Fruit fly (Drosophila melanogaster) whole organism, adult: ENCODE results near the gene Naa40.

Experiments
- CG11617 ChIP-seq: fragments of 200-800 bp; sonication (Bioruptor generic); optimal IDR thresholded peaks from 2 replicates; lab custom pipeline; 2017; ENCODE audit warnings: mild to moderate bottlenecking, missing biosample characterization, missing genetic modification reagents, missing genetic modification characterization
- CG12768 ChIP-seq: fragments of 200-800 bp; sonication (Bioruptor generic); optimal IDR thresholded peaks from 2 replicates; lab custom pipeline; 2017; ENCODE audit warnings: missing biosample characterization, missing genetic modification characterization, mild to moderate bottlenecking, moderate library complexity, missing genetic modification reagents
- CG14711 ChIP-seq: fragments of 200-800 bp; sonication (Bioruptor generic); optimal IDR thresholded peaks from 2 replicates; lab custom pipeline; 2018; ENCODE audit warnings: missing biosample characterization, mild to moderate bottlenecking, missing genetic modification characterization, moderate library complexity
- CG1620 ChIP-seq: fragments of 200-800 bp; sonication (Bioruptor generic); optimal IDR thresholded peaks from 2 replicates; lab custom pipeline; 2016; ENCODE audit warnings: missing biosample characterization, missing genetic modification characterization
- CG33017 ChIP-seq: fragments of 200-800 bp; sonication (Bioruptor generic); optimal IDR thresholded peaks from 2 replicates; lab custom pipeline; 2018; ENCODE audit warnings: missing biosample characterization, mild to moderate bottlenecking, missing genetic modification characterization, moderate library complexity
- CG5204 ChIP-seq: fragments of 200-800 bp; sonication (Bioruptor generic); optimal IDR thresholded peaks from 2 replicates; lab custom pipeline; 2016; ENCODE audit warnings: missing biosample characterization, missing genetic modification characterization
- CG7045 ChIP-seq: fragments of 200-800 bp; sonication (Bioruptor generic); optimal IDR thresholded peaks from 2 replicates; lab custom pipeline; 2017; ENCODE audit warnings: missing biosample characterization, mild to moderate bottlenecking, missing genetic modification characterization
- CG7101 ChIP-seq: fragments of 200-800 bp; sonication (Bioruptor generic); optimal IDR thresholded peaks from 2 replicates; lab custom pipeline; 2018; ENCODE audit warnings: missing biosample characterization, mild to moderate bottlenecking, missing genetic modification characterization, moderate library complexity
- Clk ChIP-seq: fragments of 200-800 bp; sonication (Bioruptor generic); optimal IDR thresholded peaks from 2 replicates; lab custom pipeline; 2017; ENCODE audit warnings: missing biosample characterization, missing genetic modification characterization
- Crg-1 ChIP-seq: fragments of 200-800 bp; sonication (Bioruptor generic); optimal IDR thresholded peaks from 2 replicates; lab custom pipeline; 2016; ENCODE audit warnings: missing biosample characterization, missing genetic modification characterization
- Hr96 ChIP-seq: fragments of 200-800 bp; sonication (Bioruptor generic); optimal IDR thresholded peaks from 2 replicates; lab custom pipeline; 2016; ENCODE audit warnings: missing biosample characterization, missing genetic modification characterization
- Mnt ChIP-seq: fragments of 200-800 bp; sonication (Bioruptor generic); optimal IDR thresholded peaks from 2 replicates; lab custom pipeline; 2016; ENCODE audit warnings: missing biosample characterization, mild to moderate bottlenecking, missing genetic modification characterization
- bab1 ChIP-seq: fragments of 200-800 bp; sonication (Bioruptor generic); optimal IDR thresholded peaks from 3 replicates; lab custom pipeline; 2019; ENCODE audit warnings: missing biosample characterization, mild to moderate bottlenecking, missing genetic modification characterization, moderate library complexity
- cic ChIP-seq: fragments of 200-800 bp; sonication (Bioruptor generic); optimal IDR thresholded peaks from 2 replicates; lab custom pipeline; 2017; ENCODE audit warnings: missing biosample characterization, mild to moderate bottlenecking, missing genetic modification characterization, moderate library complexity
- cnc ChIP-seq, 2 experiments: fragments of >200 bp; optimal IDR thresholded peaks; 2 replicates each; lab custom pipeline; 2017
- kay ChIP-seq: fragments of 200-800 bp; sonication (Bioruptor generic); peaks from one replicate; lab custom pipeline; 2016; ENCODE audit warnings: missing biosample characterization, missing genetic modification characterization, borderline replicate concordance
- ovo ChIP-seq: fragments of 200-800 bp; sonication (Bioruptor generic); optimal IDR thresholded peaks from 2 replicates; lab custom pipeline; 2016; ENCODE audit warnings: missing biosample characterization, missing genetic modification characterization
- pad ChIP-seq: fragments of 200-800 bp; sonication (Bioruptor generic); optimal IDR thresholded peaks from 3 replicates; lab custom pipeline; 2017; ENCODE audit warnings: missing biosample characterization, missing genetic modification characterization, mild to moderate bottlenecking, moderate library complexity, missing genetic modification reagents
- tj ChIP-seq: fragments of 200-800 bp; sonication (Bioruptor generic); optimal IDR thresholded peaks from 3 replicates; lab custom pipeline; 2017; ENCODE audit warnings: missing biosample characterization, mild to moderate bottlenecking, missing genetic modification characterization, moderate library complexity
- toe ChIP-seq: fragments of 200-800 bp; sonication (Bioruptor generic); optimal IDR thresholded peaks from 2 replicates; lab custom pipeline; 2016; ENCODE audit warnings: missing biosample characterization, missing genetic modification characterization

The Naa40 gene

DNA sequence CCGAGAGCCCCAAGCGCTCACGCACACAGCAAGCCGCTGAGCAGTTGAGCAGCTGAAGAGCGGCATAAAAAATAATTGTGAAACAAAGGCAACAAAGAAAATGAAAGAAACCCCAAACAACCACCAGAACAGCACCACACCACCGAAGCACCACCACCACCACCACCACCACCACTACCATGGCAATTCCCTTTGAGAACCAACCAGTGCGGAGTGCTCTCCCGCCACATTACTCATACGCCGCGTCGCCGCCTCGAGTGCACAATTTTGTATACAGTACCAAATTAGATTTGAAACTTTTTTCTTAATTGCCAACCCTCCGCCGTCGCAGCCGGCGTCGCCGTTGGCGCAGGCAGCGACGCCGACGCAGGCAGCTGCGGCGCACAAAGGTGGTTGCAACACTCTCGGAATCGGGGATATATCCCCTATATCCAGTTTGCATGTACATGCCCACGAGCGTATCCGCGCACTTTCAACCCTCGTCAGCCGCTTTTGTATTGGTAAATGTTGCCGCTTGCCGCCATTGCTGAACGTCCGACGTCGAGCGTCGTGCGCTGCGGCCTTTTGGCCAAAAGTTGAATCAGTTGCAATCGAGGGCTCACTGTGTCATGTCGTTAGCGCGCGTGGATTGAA lies 32.6 kb downstream of the Naa40 start, which contains the start of gene dmrt99B:
TSS of gene dmrt99B (plus strand) at position 583 of the 633 bp plus-strand sequence.
- TF ChIP-seq CG7101, result no peak
- TF ChIP-seq ovo (GFP tag; lab: Kevin White, UChicago), result no peak
- no peak for TF ChIP-seq Crg-1 (GFP tag; lab: Kevin White, UChicago)
- TF ChIP-seq cnc (optimal IDR thresholded peaks at IDR 0.05; lab: Kevin White, UChicago), result no peak
- no peak for TF ChIP-seq cic (GFP tag; lab: Kevin White, UChicago)
- TF ChIP-seq tj (GFP tag; lab: Kevin White, UChicago), result no peak
- no peak for TF ChIP-seq bab1
- no peak for TF ChIP-seq Mnt (GFP tag; lab: Kevin White, UChicago)
- TF ChIP-seq CG7045 (GFP tag; lab: Kevin White, UChicago), result no peak

DNA sequence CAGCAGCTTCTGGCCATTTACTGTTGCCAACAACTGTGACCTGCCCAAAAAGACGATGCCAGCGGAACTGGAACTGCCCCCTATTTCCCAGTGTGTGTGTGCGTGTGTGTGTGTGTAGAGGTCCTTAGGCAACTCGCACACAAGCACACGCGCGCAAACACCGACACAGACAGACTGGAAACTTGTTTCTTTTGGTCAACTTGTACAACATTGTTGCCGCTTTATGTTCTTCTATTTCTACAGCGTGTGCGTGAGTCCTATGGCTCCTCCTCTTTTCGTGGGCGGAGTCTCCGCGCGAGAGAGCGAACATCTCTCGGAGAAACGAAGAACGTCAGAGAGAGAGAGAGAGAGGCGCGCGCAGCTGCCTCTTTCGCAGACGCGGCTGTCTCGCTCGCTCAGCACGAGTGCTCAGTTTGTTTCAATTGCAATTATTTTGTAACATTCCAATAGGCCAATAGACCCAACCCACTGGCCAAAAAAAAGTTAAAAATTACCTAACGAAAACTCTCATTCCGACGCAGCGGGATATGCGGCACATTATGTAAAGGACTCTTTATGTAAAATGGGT lies 33.7 kb downstream of the Naa40 start:
- TF ChIP-seq toe (GFP tag; lab: Kevin White, UChicago), result no peak
- TF ChIP-seq CG11617, result no peak
- TF ChIP-seq kay, result no peak
- no peak for TF ChIP-seq Hr96 (GFP tag; lab: Kevin White, UChicago)
- TF ChIP-seq CG14711 (tag; lab: Kevin White, UChicago), result no peak
- no peak for TF ChIP-seq cnc (optimal IDR thresholded peaks at IDR 0.05; lab: Kevin White, UChicago)
- no peak for TF ChIP-seq cic (GFP tag; lab: Kevin White, UChicago)
- TF ChIP-seq Clk, result no peak
- no peak for TF ChIP-seq CG12768 (GFP tag; lab: Kevin White, UChicago)
- TF ChIP-seq ovo (GFP tag; lab: Kevin White, UChicago), result no peak
- no peak for TF ChIP-seq bab1

dm6 chr3R:29690539-29690852 lies 34.3 kb downstream of the Naa40 start:
- no peak for TF ChIP-seq CG33017 (tag; lab: Kevin White, UChicago)
- TF ChIP-seq CG12768 (GFP tag; lab: Kevin White, UChicago), result no peak
- no peak for TF ChIP-seq cnc (optimal IDR thresholded peaks at IDR 0.05; lab: Kevin White, UChicago)
- no peak for TF ChIP-seq tj (GFP tag; lab: Kevin White, UChicago)
- TF ChIP-seq Mnt (GFP tag; lab: Kevin White, UChicago), result no peak
- no peak for TF ChIP-seq CG7045 (GFP tag; lab: Kevin White, UChicago)
- no peak for TF ChIP-seq Clk
- no peak for TF ChIP-seq CG7101
- TF ChIP-seq CG1620, result no peak

- no peak for TF ChIP-seq Crg-1 (GFP tag; lab: Kevin White, UChicago)
Observed at dm6 chr3R:29689833-29690538, 34.8 kb downstream of the Naa40 start.

dm6 chr3R:29689211-29689610 lies 35.5 kb downstream of the Naa40 start, which contains the start of gene Obp99c:
Gene Obp99c (minus strand): TSS chr3R:29689311.
- TF ChIP-seq tj (GFP tag; lab: Kevin White, UChicago) (no peak), Crg-1 (GFP tag; lab: Kevin White, UChicago) (no peak), pad (GFP tag; lab: Kevin White, UChicago) (no peak), CG1620 (no peak), CG7101 (no peak), CG11617 (no peak), CG14711 (tag; lab: Kevin White, UChicago) (no peak), CG5204 (GFP tag; lab: Kevin White, UChicago) (no peak), CG12768 (GFP tag; lab: Kevin White, UChicago) (no peak), bab1 (no peak)

DNA sequence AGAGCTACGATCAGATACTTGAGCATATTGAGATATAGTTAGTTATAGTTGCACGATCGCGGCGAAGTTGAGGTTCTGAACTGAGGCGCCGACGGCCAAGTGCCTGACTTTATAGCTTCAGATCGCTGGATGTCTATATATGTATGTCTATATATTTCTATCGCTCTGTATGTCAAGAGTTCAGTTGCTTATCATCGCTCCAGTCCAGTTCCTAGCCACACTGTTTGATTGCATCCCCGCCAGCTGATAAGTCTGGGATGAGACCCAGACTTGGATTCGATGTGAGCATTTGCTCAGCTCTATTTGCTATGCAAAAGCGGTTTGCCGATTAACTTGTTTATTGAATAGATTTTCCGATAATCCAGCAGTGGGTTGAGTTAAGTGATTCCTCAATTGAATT lies 38.1 kb downstream of the Naa40 start:
- TF ChIP-seq CG33017 (tag; lab: Kevin White, UChicago), result no peak
- TF ChIP-seq CG5204 (GFP tag; lab: Kevin White, UChicago), result no peak
- no peak for TF ChIP-seq kay
- TF ChIP-seq CG14711 (tag; lab: Kevin White, UChicago), result no peak
- TF ChIP-seq toe (GFP tag; lab: Kevin White, UChicago), result no peak
- no peak for TF ChIP-seq cic (GFP tag; lab: Kevin White, UChicago)
- no peak for TF ChIP-seq CG11617
- no peak for TF ChIP-seq Clk
- TF ChIP-seq cnc (optimal IDR thresholded peaks at IDR 0.05; lab: Kevin White, UChicago), result no peak
- no peak for TF ChIP-seq CG12768 (GFP tag; lab: Kevin White, UChicago)
- TF ChIP-seq Mnt (GFP tag; lab: Kevin White, UChicago), result no peak
- no peak for TF ChIP-seq CG7045 (GFP tag; lab: Kevin White, UChicago)
- no peak for TF ChIP-seq CG1620
- no peak for TF ChIP-seq bab1
- no peak for TF ChIP-seq ovo (GFP tag; lab: Kevin White, UChicago)

dm6 chr3R:29682152-29682600 lies 42.6 kb downstream of the Naa40 start, which contains the start of the genes CG7582 and Gycalpha99B:
Gene CG7582 (minus strand): TSS chr3R:29682278.
Gene Gycalpha99B (plus strand): TSS chr3R:29682503.
- TF ChIP-seq CG12768 (GFP tag; lab: Kevin White, UChicago), result peak; percentile 48
- no peak for TF ChIP-seq bab1
- no peak for TF ChIP-seq pad (GFP tag; lab: Kevin White, UChicago)
- TF ChIP-seq Mnt (GFP tag; lab: Kevin White, UChicago), result no peak
- TF ChIP-seq CG33017 (tag; lab: Kevin White, UChicago), result no peak
- TF ChIP-seq Clk, result no peak
